Worm (Caenorhabditis elegans) whole organism, L4/young adult: ENCODE data around the gene ubc-24.

ENCODE experiments used
- W03F9.2 ChIP-seq: fragments of 150-350 bp; optimal IDR thresholded peaks from 2 replicates; lab custom pipeline; 2014; ENCODE audit warnings: missing biosample characterization, missing genetic modification characterization
- dao-5 ChIP-seq: sonication (generic microtip); optimal IDR thresholded peaks from 2 replicates; lab custom pipeline; 2016; ENCODE audit warnings: missing genotype, missing genetic modification characterization, moderate library complexity, missing compliant biosample characterization
- him-1 ChIP-seq: sonication (generic microtip); optimal IDR thresholded peaks from 2 replicates; lab custom pipeline; 2016; ENCODE audit warnings: missing genotype, missing genetic modification reagents, missing genetic modification characterization, missing compliant biosample characterization

Gene ubc-24

ce11 chrII:8405303-8405702 lies at the start of gene ubc-24:
ubc-24 (plus strand) TSS chrII:8405603.
- TF ChIP-seq dao-5 (tag; lab: Kevin White, UChicago) (no peak), him-1 (no peak), W03F9.2 (no peak)

- TF ChIP-seq W03F9.2, result no peak
- TF ChIP-seq him-1, result no peak
- no peak for TF ChIP-seq dao-5 (tag; lab: Kevin White, UChicago)
Measured at ce11 chrII:8358466-8358865, 46.9 kb upstream of the ubc-24 start.

- TF ChIP-seq dao-5 (tag; lab: Kevin White, UChicago) (no peak), him-1 (no peak), W03F9.2 (no peak)
Measured at ce11 chrII:8359350-8359749, 46.1 kb upstream of the ubc-24 start, which contains the start of gene col-77. col-77 (minus strand) TSS chrII:8359381.

- TF ChIP-seq him-1, result no peak
- TF ChIP-seq W03F9.2, result no peak
- TF ChIP-seq dao-5 (tag; lab: Kevin White, UChicago), result no peak
Measured at ce11 chrII:8360453-8360852, 45.0 kb upstream of the ubc-24 start, which contains the start of gene M195.2. M195.2 (plus strand) TSS chrII:8360753.

ce11 chrII:8369059-8369458 lies 36.3 kb upstream of the ubc-24 start, which contains the start of gene amt-3:
amt-3 (minus strand) TSS chrII:8369159.
- TF ChIP-seq W03F9.2, result no peak
- no peak for TF ChIP-seq dao-5 (tag; lab: Kevin White, UChicago)
- TF ChIP-seq him-1, result no peak

- TF ChIP-seq dao-5 (tag; lab: Kevin White, UChicago), result no peak
- TF ChIP-seq W03F9.2, result no peak
- TF ChIP-seq him-1, result no peak
Measured at ce11 chrII:8370194-8370593, 35.2 kb upstream of the ubc-24 start.

- TF ChIP-seq him-1, result no peak
- TF ChIP-seq dao-5 (tag; lab: Kevin White, UChicago), result no peak
- no peak for TF ChIP-seq W03F9.2
Measured at ce11 chrII:8377722-8378121, 27.7 kb upstream of the ubc-24 start.

ce11 chrII:8380188-8380587 lies 25.2 kb upstream of the ubc-24 start:
- TF ChIP-seq W03F9.2, result no peak
- TF ChIP-seq him-1, result no peak
- TF ChIP-seq dao-5 (tag; lab: Kevin White, UChicago), result no peak

ce11 chrII:8381197-8381596 lies 24.2 kb upstream of the ubc-24 start, which contains the start of gene F49E12.12:
F49E12.12 (plus strand) TSS chrII:8381497.
- TF ChIP-seq him-1, result no peak
- TF ChIP-seq dao-5 (tag; lab: Kevin White, UChicago), result no peak
- no peak for TF ChIP-seq W03F9.2

- TF ChIP-seq him-1, result no peak
Measured at ce11 chrII:8382880-8383279, 22.5 kb upstream of the ubc-24 start.

- no peak for TF ChIP-seq dao-5 (tag; lab: Kevin White, UChicago)
- TF ChIP-seq him-1, result no peak
- TF ChIP-seq W03F9.2, result no peak
Measured at ce11 chrII:8384344-8384743, 21.1 kb upstream of the ubc-24 start.

ce11 chrII:8385561-8385960 lies 19.8 kb upstream of the ubc-24 start:
- TF ChIP-seq him-1 (no peak), dao-5 (tag; lab: Kevin White, UChicago) (no peak), W03F9.2 (no peak)

- TF ChIP-seq W03F9.2, result no peak
- no peak for TF ChIP-seq him-1
- TF ChIP-seq dao-5 (tag; lab: Kevin White, UChicago), result no peak
Measured at ce11 chrII:8386897-8387296, 18.5 kb upstream of the ubc-24 start.

- TF ChIP-seq dao-5 (tag; lab: Kevin White, UChicago) (no peak), him-1 (no peak), W03F9.2 (no peak)
Measured at ce11 chrII:8388001-8388513, 17.3 kb upstream of the ubc-24 start, which contains the start of gene drd-1. drd-1 (plus strand) TSS chrII:8388051.

- TF ChIP-seq dao-5 (tag; lab: Kevin White, UChicago) (no peak), W03F9.2 (no peak), him-1 (no peak)
Measured at ce11 chrII:8390751-8391150, 14.7 kb upstream of the ubc-24 start, which contains the start of gene F49E12.10. F49E12.10 (plus strand) TSS chrII:8391051.

- TF ChIP-seq him-1 (no peak), W03F9.2 (no peak), dao-5 (tag; lab: Kevin White, UChicago) (no peak)
Measured at ce11 chrII:8392215-8392614, 13.2 kb upstream of the ubc-24 start.
